Worm (Caenorhabditis elegans) whole organism, L4/young adult: ENCODE results near the gene F11A5.15.

Experiments
- W03F9.2 ChIP-seq: fragments of 150-350 bp; optimal IDR thresholded peaks from 2 replicates; lab custom pipeline; 2014; ENCODE audit warnings: missing biosample characterization, missing genetic modification characterization
- dao-5 ChIP-seq: sonication (generic microtip); optimal IDR thresholded peaks from 2 replicates; lab custom pipeline; 2016; ENCODE audit warnings: missing genotype, missing genetic modification characterization, moderate library complexity, missing compliant biosample characterization
- him-1 ChIP-seq: sonication (generic microtip); optimal IDR thresholded peaks from 2 replicates; lab custom pipeline; 2016; ENCODE audit warnings: missing genotype, missing genetic modification reagents, missing genetic modification characterization, missing compliant biosample characterization

DNA sequence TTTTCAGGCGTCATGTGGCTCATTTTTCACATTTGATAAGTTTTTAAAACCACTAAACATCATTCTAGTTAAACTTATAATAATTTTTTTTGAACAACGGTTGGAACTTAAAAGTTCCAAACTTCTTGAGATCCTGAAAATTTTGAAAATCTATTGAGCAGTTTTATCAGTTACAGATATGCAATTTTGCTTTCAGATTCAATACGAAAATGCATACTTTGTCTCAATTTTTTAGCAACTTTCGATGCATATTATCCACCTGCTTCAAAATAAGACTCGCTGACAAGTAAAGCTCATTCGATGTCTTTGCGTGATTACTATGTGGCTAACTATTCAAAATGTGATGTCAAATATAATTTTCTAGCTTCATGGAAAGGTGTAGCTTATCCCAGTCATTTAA is 28.2 kb upstream of the F11A5.15 start, which contains the start of gene srh-95:
- TF ChIP-seq him-1 (tag; lab: Kevin White, UChicago) (no peak), dao-5 (tag; lab: Kevin White, UChicago) (no peak), W03F9.2 (tag; lab: Kevin White, UChicago) (no peak)
